Fruit fly (Drosophila melanogaster) S2 (cell line): ENCODE data around the gene CG32278.
A peak's percentile ranks its signal among the peaks of the same experiment; 100 is the strongest.

Experiments used
- CG8478 ChIP-seq: fragments of >200 bp; optimal IDR thresholded peaks from 2 replicates; lab custom pipeline; 2018
- CTCF ChIP-seq, 2 experiments: fragments of >200 bp; optimal IDR thresholded peaks; 2 replicates each; lab custom pipeline; 2018

The CG32278 gene

DNA sequence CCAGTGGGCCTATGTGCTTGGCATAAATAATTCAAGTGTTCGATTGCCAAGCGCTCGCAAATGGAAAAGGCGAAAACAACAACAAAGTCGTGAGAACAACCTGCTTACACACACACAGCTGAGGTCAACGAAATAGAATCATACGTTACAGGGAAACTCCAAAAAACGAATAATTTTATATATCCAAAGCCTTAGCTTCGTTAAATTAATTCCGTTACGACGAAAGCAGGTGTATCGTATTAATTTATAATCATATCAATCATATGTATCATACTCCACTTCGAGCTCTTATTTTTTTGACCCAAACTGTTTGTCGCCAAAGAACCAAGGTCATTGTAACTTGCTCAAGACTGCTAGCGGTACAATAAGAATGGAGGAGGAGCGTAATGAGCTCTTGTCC is 10.4 kb downstream of the CG32278 start:
- TF ChIP-seq CTCF (optimal IDR thresholded peaks at IDR 0.05; lab: Kevin White, UChicago) (no peak), CG8478 (lab: Kevin White, UChicago) (no peak)

DNA sequence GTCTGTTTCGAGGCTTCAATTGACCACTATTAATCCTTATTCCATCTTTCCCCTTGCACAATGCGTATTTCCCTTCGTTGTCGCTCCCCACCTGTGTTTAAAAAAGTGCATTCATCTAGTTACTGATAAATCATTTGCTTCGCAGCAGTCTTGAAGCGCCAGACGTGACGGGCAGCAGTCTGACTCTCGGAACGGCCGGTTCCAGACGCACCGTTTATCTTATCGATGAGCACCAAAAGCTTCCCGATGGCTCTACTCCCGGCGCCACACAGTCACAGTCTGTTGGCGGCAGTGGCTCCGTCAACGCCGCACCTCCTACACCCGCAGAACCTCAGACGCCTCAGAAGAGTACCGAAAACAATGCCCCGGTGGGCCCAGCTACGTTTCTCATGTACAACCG is 15.0 kb downstream of the CG32278 start, which contains the start of gene CG42494:
CG42494 (plus strand) TSS at position 301 of the 400 bp plus-strand sequence.
- TF ChIP-seq CG8478 (lab: Kevin White, UChicago) (no peak), CTCF (optimal IDR thresholded peaks at IDR 0.05; lab: Kevin White, UChicago) (no peak)

DNA sequence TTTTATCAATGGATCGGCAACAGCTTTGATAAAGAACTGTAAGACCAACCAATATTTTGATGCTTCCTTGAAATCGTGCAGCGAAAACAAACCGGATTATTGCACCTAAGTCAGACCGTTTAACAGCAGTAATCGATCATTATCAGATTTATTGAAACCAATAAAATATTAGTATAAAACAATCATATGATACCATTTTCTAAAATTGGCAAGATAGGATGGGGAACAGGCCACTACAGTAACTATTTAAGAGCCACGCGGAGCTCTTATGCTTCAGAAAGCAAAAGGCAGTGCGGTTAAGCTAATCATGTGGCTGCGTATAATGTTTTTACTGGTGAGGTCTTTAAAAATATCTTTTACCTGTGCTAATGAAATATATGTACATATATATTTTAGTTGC is 17.3 kb downstream of the CG32278 start, which contains the start of gene CG32284:
CG32284 (plus strand) TSS at position 301 of the 400 bp plus-strand sequence.
- TF ChIP-seq CTCF (optimal IDR thresholded peaks at IDR 0.05; lab: Kevin White, UChicago) = no peak
- no peak for TF ChIP-seq CG8478 (lab: Kevin White, UChicago)

DNA sequence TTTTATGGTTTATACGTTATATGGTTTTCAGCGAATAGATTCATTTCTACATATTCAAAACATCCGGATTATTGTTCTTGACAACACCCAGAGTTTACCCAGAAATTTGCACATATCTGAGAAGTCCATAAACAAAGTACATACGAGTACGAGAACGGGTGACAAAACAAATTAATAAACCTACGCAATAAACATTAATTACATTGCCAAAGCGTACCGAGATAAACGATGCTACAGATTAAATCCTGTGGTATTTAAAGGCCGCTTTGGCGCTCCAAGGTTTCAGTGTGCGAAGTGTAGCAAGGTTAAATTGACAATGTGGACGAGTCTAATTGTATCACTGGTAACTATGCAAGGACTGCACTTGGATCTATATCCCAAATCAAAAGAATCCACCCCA is 18.2 kb downstream of the CG32278 start, which contains the start of gene CG14957:
CG14957 (plus strand) TSS at position 301 of the 400 bp plus-strand sequence.
- no peak for TF ChIP-seq CTCF (optimal IDR thresholded peaks at IDR 0.05; lab: Kevin White, UChicago)
- TF ChIP-seq CG8478 (lab: Kevin White, UChicago) = no peak

DNA sequence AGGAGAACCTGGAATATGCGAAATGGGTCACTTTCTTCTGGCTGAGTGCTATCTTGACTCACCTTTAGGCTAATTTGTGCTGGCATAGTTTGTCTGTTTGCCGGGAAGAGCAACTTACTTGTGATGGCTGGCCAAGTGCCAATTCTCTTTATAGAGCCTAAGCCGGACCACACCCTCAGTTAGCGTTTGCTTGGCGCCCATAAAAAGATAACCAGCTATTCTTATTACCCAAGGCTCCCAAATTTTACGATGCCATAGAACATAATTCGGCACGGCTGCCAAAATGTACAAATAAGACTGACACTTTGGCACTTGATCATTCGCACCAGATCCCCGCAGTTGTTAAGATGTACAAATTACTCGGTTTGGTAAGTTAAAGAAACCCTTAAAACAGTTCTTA is 20.6 kb downstream of the CG32278 start, which contains the start of the genes CG42525 and CG14958:
CG42525 (minus strand) TSS at position 101 of the 400 bp plus-strand sequence.
CG14958 (plus strand) TSS at position 332 of the 400 bp plus-strand sequence.
- no peak for TF ChIP-seq CTCF (optimal IDR thresholded peaks at IDR 0.05; lab: Kevin White, UChicago)
- TF ChIP-seq CG8478 (lab: Kevin White, UChicago) = no peak

DNA sequence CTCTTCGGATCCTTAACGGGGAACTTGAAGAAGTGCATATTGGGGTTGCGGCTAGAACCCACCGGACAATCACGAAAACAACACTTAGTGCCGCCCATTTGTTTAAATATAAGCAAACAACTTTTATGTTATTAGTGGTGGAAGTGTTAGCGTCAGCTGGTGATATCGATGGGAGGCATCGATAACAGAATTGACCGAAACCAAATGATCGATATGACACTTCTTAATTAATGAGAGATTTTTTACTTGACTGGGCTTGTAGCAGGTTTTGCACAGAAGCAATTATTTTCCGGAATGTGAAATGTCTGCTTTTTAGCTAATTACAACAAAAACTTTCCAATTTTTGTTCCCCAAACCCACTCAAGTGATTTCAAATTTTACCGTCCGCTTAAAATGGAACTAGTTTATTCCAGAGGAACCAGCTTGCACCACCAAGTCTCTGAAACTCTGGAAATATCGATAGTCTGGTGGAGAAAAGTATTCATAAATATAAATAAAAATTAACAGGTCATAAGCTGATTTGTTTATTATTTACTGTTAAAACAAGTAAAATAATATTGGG is 23.3 kb downstream of the CG32278 start, which contains the start of gene CG14965:
CG14965 (minus strand) TSS at position 159 of the 562 bp plus-strand sequence.
- TF ChIP-seq CTCF (optimal IDR thresholded peaks at IDR 0.05; lab: Kevin White, UChicago) = no peak
- no peak for TF ChIP-seq CG8478 (lab: Kevin White, UChicago)

DNA sequence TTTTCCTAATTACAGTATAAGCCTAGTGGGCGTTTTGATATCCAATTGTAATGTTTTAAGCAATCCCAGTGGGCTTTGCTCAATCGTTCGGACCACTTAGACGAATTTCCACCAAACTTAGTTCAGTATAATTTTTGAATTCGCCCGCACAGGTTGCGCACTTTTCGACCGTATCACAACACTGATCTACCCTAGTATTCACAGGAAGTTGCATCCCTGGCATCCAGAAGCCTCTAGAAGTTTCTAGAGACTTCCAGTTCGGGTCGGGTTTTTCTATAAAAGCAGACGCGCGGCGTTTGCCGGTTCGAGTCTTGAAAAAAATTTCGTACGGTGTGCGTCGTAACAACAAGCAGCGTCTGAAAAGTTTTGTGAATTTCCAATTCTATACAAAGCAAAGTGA is 23.8 kb downstream of the CG32278 start, which contains the start of gene Hsp83:
Hsp83 (plus strand) TSS at position 58 of the 400 bp plus-strand sequence.
- TF ChIP-seq CG8478 (lab: Kevin White, UChicago) = no peak

DNA sequence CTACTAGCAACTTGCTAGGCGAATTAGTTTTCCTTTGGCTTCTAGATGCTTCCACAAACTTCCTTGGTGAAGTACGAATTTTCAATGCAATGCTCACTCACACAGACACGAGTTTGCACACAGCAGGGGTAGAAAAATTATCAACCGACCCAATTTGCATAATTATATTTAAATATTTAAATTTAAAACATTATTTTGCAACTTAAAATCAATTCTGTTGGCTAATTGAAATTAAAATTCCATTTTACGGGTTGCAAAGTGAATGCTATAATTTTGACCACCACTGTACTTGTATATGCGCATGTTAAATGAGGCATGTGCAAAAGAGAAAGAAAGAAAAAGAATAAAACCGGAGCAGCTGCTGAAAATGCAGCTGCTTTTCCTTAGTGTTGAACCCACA is 25.0 kb downstream of the CG32278 start:
- TF ChIP-seq CG8478 (lab: Kevin White, UChicago) (no peak), CTCF (optimal IDR thresholded peaks at IDR 0.05; lab: Kevin White, UChicago) (no peak)

DNA sequence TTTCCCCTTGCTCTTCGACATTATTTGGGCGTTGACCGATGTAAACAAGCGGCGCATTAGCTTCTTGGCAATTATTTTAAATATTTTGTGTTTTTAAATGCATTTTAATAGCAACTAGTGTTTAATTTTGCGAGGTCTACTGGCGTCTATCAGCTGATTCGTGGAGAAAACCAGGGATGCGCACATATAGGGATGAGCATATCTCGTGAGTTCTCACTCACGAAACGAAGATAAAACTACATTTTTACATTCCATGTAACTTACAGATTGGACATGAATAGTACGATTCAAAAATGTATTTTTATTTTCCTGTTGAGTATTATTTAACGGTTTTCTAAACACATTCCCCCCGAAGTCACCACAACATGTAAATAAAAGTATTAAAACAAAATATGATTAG is 28.4 kb downstream of the CG32278 start, which contains the start of gene CG14966:
CG14966 (minus strand) TSS at position 168 of the 400 bp plus-strand sequence.
- TF ChIP-seq CG8478 (lab: Kevin White, UChicago) = no peak
- TF ChIP-seq CTCF (optimal IDR thresholded peaks at IDR 0.05; lab: Kevin White, UChicago) = peak in 1 of 2 experiments; percentile 39

DNA sequence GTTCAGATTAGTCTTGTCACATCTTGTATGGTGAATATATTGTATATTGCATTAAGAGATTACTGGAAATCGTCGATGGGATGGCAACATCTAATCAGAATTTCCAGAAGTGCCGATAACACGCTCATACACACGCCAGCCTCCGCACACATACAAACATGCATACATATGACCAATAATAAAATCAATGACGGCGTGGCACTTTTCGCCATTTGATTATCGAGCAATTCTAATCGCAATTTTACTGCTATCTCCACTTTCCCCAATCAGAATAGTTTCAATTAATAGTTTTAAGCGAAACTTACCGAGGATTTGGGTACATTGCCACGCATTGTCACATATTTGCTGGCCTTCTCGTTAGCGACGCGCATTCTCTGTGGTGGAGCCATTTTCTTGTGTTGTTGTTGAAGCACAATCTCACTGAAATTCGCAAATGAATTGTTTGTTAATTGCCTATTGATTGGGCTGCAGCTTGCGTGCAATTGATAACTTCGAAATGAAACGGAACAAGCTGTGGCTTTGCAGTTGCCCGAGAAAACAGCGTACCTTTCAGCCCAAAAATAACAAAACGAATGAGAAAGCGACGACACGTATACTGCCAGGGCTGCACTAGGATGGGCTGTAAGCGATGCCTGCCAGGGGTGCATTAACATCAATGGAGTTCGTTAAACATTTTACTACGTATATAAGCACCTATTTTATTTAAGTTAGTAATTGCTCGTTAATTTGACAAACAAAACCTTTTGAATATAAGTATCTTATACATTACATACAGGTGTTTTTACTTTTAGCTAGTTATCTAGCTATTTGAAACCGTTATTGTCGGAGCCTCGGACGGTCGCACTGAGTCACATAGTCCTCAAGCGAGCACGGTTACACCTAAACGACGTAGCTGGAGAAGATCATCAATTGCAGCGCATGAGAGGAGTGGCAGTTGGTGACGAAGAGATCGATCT is 29.6 kb downstream of the CG32278 start, which contains the start of the genes CG32276 and gry:
CG32276 (minus strand) TSS at position 601 of the 956 bp plus-strand sequence.
gry (plus strand) TSS at position 644 of the 956 bp plus-strand sequence.
- no peak for TF ChIP-seq CTCF (optimal IDR thresholded peaks at IDR 0.05; lab: Kevin White, UChicago)
- no peak for TF ChIP-seq CG8478 (lab: Kevin White, UChicago)

DNA sequence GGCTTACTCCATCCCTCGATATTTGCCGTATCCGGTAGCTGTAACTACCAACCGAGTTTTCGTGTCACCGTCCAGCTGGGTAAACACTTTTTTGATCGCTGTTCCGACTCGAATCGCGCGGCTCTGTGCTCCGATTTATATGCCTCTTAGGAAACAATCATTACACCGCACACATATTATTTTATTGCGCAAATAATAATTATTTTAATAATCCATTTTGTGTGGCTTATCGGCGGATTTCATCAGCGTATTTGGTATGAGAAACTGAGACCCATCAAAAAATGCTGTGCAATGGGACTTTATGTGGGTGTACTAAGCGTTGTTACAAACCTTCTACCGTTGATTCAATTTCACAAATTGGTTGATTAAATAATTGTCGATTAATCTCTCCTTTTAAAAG is 34.0 kb downstream of the CG32278 start, which contains the start of gene CG32271:
CG32271 (minus strand) TSS at position 101 of the 400 bp plus-strand sequence.
- no peak for TF ChIP-seq CG8478 (lab: Kevin White, UChicago)
- TF ChIP-seq CTCF (optimal IDR thresholded peaks at IDR 0.05; lab: Kevin White, UChicago) = no peak

DNA sequence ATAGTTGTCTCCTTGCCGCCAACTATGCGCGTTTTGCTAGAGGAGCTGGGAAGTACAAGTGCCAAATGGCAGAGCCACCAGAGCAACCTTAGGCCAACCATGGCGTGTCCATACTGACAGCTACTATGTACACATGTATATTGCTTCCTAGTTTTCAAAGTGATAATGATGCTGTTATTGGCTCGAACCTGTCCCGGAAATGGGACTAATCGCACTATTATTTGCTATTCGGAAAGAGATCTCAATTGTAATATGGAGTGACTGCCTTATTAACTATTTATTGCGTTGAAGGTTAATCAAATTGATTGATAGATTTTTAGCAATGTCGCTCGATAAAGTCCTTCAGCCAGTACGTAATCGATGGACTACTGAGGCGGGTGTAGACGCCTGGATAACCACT is 35.3 kb downstream of the CG32278 start, which contains the start of gene CG33159:
CG33159 (minus strand) TSS at position 101 of the 400 bp plus-strand sequence.
- TF ChIP-seq CTCF (optimal IDR thresholded peaks at IDR 0.05; lab: Kevin White, UChicago) = no peak
- TF ChIP-seq CG8478 (lab: Kevin White, UChicago) = no peak

DNA sequence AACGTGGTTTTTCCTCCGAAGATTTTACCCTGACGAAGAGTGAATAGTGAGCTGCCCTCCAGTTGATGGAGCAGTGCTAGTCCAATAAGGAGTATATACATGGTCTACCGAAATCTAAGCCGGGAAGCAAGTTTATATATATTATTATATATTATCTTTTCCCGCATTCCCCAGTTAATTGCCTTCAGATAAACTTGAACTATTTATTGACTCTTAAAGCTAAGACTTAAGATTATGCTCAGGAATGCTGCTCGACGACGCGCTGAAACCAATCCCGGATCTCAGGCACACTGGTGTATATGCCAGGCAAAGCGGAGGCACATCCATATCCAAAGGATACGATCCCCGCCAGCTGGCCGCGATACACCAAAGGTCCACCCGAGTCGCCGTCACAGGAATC is 36.3 kb downstream of the CG32278 start, which contains the start of gene CG32277:
CG32277 (minus strand) TSS at position 101 of the 400 bp plus-strand sequence.
- TF ChIP-seq CTCF (optimal IDR thresholded peaks at IDR 0.05; lab: Kevin White, UChicago) (no peak), CG8478 (lab: Kevin White, UChicago) (no peak)

DNA sequence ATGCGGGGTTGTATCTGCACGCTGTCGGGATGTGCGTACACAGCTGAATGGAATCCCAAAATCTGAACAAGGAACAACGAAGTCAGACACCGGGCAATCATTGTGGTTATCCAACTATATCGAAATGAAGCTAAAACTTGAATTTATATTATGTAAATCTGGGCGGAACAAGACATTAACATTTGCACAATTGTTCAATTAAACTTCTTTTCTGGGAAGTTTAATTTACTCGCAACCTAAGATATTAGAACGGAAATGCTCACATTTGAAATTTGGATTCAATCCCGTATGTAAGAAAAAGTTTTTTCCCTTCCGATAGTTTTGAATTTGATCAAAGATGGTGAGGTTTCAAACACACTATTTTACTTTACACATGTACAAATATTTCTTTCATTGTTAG is 37.2 kb downstream of the CG32278 start, which contains the start of gene CG33160:
CG33160 (minus strand) TSS at position 101 of the 400 bp plus-strand sequence.
- no peak for TF ChIP-seq CG8478 (lab: Kevin White, UChicago)
- TF ChIP-seq CTCF (optimal IDR thresholded peaks at IDR 0.05; lab: Kevin White, UChicago) = no peak
